Worm (Caenorhabditis elegans): Measurements from ENCODE around the gene T20D4.12.
"Not testable (repeated sequence)": the region's sequence is repeated elsewhere in the genome, so short reads cannot be mapped to it uniquely, and the experiment has no call there.

DNA sequence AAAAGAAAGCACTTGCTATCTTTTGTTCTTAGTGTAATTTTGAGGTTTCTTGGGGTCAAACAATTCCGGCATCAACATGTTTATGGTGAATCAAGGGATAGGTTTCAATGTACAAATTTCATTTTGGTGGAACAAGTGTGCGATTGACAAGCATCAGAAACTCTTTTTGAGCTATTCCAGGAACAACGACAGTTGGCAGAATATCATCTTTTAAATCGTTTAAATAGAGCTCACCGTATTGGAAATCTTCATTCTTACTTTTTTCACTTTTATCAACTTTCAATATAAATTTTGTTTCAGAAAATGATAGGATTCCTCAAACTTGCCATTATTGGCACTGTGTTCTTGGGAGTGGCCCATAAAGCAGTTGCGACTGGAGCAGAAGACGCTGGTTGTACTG is 3.1 kb downstream of the T20D4.12 start, which contains the start of gene T20D4.10:
- not testable (repeated sequence) for TF ChIP-seq F39B2.1 (GFP tag; IDR thresholded peaks at IDR 0.05); nhr-90 (tag; optimal IDR thresholded peaks at IDR 0.05); zim-3 (tag; optimal IDR thresholded peaks at IDR 0.05); xnd-1 (tag; optimal IDR thresholded peaks at IDR 0.05); snpc-4 (GFP tag; optimal IDR thresholded peaks at IDR 0.05); snpc-4 (tag; optimal IDR thresholded peaks at IDR 0.05); aptf-2 (GFP tag; conservative IDR thresholded peaks at IDR 0.05); hlh-26 (GFP tag; conservative IDR thresholded peaks at IDR 0.05); ama-1 (optimal IDR thresholded peaks at IDR 0.05); ama-1 (GFP tag; optimal IDR thresholded peaks at IDR 0.05); lsl-1 (GFP tag; optimal IDR thresholded peaks at IDR 0.05); Y79H2A.3 (GFP tag; conservative IDR thresholded peaks at IDR 0.05); nhr-120 (GFP tag; IDR thresholded peaks at IDR 0.05); lag-1 (GFP tag; IDR thresholded peaks at IDR 0.05); ztf-25 (GFP tag; IDR thresholded peaks at IDR 0.05); F23B12.7 (tag; optimal IDR thresholded peaks at IDR 0.05; ENCODE audit: insufficient read depth)
